Worm (Caenorhabditis elegans): ENCODE results near the gene D1086.3.

D1086.3 gene

DNA sequence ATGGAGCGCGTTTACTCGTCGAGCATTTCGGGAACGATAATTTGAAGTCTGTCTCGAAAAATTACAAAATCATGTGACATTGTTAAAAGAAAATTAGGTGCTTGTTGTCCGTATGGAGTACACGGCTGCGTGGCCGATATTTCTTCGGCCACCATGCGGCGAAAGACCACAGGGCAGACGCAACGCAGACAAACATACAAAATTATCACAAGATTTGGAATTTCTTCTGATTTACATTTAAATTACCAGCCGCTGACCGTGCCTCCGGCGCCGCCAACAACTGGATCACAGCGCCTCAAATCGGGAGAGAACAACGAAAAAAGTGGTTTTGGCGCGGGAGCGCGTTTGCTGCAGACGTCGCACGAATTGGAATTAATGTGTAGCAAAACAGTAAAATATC lies 37.5 kb upstream of the D1086.3 start (continued):
- TF ChIP-seq rnt-1 (tag; optimal IDR thresholded peaks at IDR 0.05) (peak; percentile 100), C16A3.4 (tag; optimal IDR thresholded peaks at IDR 0.05) (peak; percentile 82), fkh-4 (tag; optimal IDR thresholded peaks at IDR 0.05; ENCODE audit: borderline replicate concordance) (peak; percentile 100), mab-9 (GFP tag; IDR thresholded peaks at IDR 0.05) (peak; percentile 100), lin-14 (GFP tag; optimal IDR thresholded peaks at IDR 0.05) (peak; percentile 98), irx-1 (tag; optimal IDR thresholded peaks at IDR 0.05) (peak; percentile 99), lin-13 (GFP tag; optimal IDR thresholded peaks at IDR 0.05) (peak; percentile 92), xbp-1 (tag; optimal IDR thresholded peaks at IDR 0.05) (peak; percentile 96), ztf-4 (tag; optimal IDR thresholded peaks at IDR 0.05) (peak; percentile 95), lin-39 (tag; optimal IDR thresholded peaks at IDR 0.05) (peak; percentile 93), hpl-2 (GFP tag; optimal IDR thresholded peaks at IDR 0.05) (peak; percentile 53), tbx-2 (tag; optimal IDR thresholded peaks at IDR 0.05) (peak; percentile 99), ceh-88 (GFP tag; IDR thresholded peaks at IDR 0.05) (peak; percentile 99), ztf-11 (tag; optimal IDR thresholded peaks at IDR 0.05) (peak in 1 of 2 experiments; percentile 100), lir-3 (tag; optimal IDR thresholded peaks at IDR 0.05; ENCODE audit: poor library complexity) (peak; percentile 99), ceh-90 (tag; optimal IDR thresholded peaks at IDR 0.05) (peak; percentile 99), hlh-4 (tag; optimal IDR thresholded peaks at IDR 0.05) (peak; percentile 95), nhr-20 (tag; optimal IDR thresholded peaks at IDR 0.05) (peak; percentile 99), zip-4 (GFP tag; optimal IDR thresholded peaks at IDR 0.05) (peak; percentile 92), egl-27 (tag; optimal IDR thresholded peaks at IDR 0.05) (peak in 1 of 2 experiments; percentile 4), grh-1 (GFP tag; IDR thresholded peaks at IDR 0.05) (peak; percentile 99), jun-1 (tag; optimal IDR thresholded peaks at IDR 0.05) (peak; percentile 87), swsn-7 (tag; optimal IDR thresholded peaks at IDR 0.05) (peak; percentile 98), aly-2 (tag; optimal IDR thresholded peaks at IDR 0.05) (peak; percentile 31), nhr-19 (GFP tag; conservative IDR thresholded peaks at IDR 0.05) (peak; percentile 100), nhr-76 (tag; optimal IDR thresholded peaks at IDR 0.05) (peak; percentile 1), dpl-1 (GFP tag; optimal IDR thresholded peaks at IDR 0.05) (peak; percentile 80 to 87 (median 81)), ama-1 (optimal IDR thresholded peaks at IDR 0.05) (peak; percentile 2), nhr-11 (tag; optimal IDR thresholded peaks at IDR 0.05) (peak; percentile 80), isw-1 (GFP tag; IDR thresholded peaks at IDR 0.05) (peak; percentile 99), C04F5.9 (tag; optimal IDR thresholded peaks at IDR 0.05) (peak; percentile 96), nhr-237 (tag; optimal IDR thresholded peaks at IDR 0.05) (peak; percentile 63), lin-35 (GFP tag; optimal IDR thresholded peaks at IDR 0.05) (peak; percentile 83 to 89), F16B12.6 (tag; optimal IDR thresholded peaks at IDR 0.05) (peak; percentile 19), sup-37 (GFP tag; optimal IDR thresholded peaks at IDR 0.05) (peak; percentile 94), sox-4 (tag; optimal IDR thresholded peaks at IDR 0.05) (peak; percentile 98), efl-3 (GFP tag; optimal IDR thresholded peaks at IDR 0.05) (peak; percentile 94), elt-2 (tag; optimal IDR thresholded peaks at IDR 0.05) (peak; percentile 96), dsc-1 (tag; optimal IDR thresholded peaks at IDR 0.05) (peak; percentile 99), mdl-1 (tag; optimal IDR thresholded peaks at IDR 0.05) (peak in 1 of 2 experiments; percentile 90), efl-1 (optimal IDR thresholded peaks at IDR 0.05) (peak; percentile 90 to 91), efl-1 (GFP tag; optimal IDR thresholded peaks at IDR 0.05 in 1 of 2) (peak; percentile 84 to 99), C34B4.2 (tag; optimal IDR thresholded peaks at IDR 0.05) (peak; percentile 92), lsy-2 (tag; optimal IDR thresholded peaks at IDR 0.05) (peak; percentile 87 to 91), ceh-63 (GFP tag; optimal IDR thresholded peaks at IDR 0.05) (peak; percentile 97), fkh-8 (tag; optimal IDR thresholded peaks at IDR 0.05) (peak; percentile 97)
